Worm (Caenorhabditis elegans) whole organism, late embryonic: ENCODE results near the gene R09A8.2.

ENCODE experiments used
- Y22D7AL.16 ChIP-seq: sonication (generic microtip); optimal IDR thresholded peaks from 2 replicates; lab custom pipeline; 2016; ENCODE audit warnings: missing genetic modification characterization, missing compliant biosample characterization
- ama-1 ChIP-seq: fragments of 150-350 bp; optimal IDR thresholded peaks from 2 replicates; lab custom pipeline; 2014
- ceh-18 ChIP-seq: sonication (generic microtip); optimal IDR thresholded peaks from 2 replicates; lab custom pipeline; 2016; ENCODE audit warnings: missing genetic modification characterization, missing compliant biosample characterization
- ceh-9 ChIP-seq: sonication (generic microtip); optimal IDR thresholded peaks from 2 replicates; lab custom pipeline; 2016; ENCODE audit warnings: mild to moderate bottlenecking, missing genetic modification characterization, inconsistent platforms, missing compliant biosample characterization
- dve-1 ChIP-seq: sonication (generic microtip); optimal IDR thresholded peaks from 2 replicates; lab custom pipeline; 2017; ENCODE audit warnings: antibody characterized with exemption, mild to moderate bottlenecking, missing genetic modification characterization, missing compliant biosample characterization
- eyg-1 ChIP-seq: sonication (generic microtip); optimal IDR thresholded peaks from 2 replicates; lab custom pipeline; 2016; ENCODE audit warnings: missing genotype, missing genetic modification characterization, missing compliant biosample characterization
- hlh-13 ChIP-seq: fragments of 200-800 bp; sonication (Bioruptor generic); optimal IDR thresholded peaks from 2 replicates; lab custom pipeline; 2018; ENCODE audit warnings: mild to moderate bottlenecking, missing genetic modification characterization, missing compliant biosample characterization
- nfya-1 ChIP-seq: sonication (generic microtip); optimal IDR thresholded peaks from 2 replicates; lab custom pipeline; 2017; ENCODE audit warnings: missing genetic modification characterization, mild to moderate bottlenecking, missing compliant biosample characterization, antibody characterized with exemption, moderate library complexity
- nhr-11 ChIP-seq: fragments of 150-350 bp; optimal IDR thresholded peaks from 2 replicates; lab custom pipeline; 2014; ENCODE audit warnings: missing biosample characterization, missing genetic modification characterization
- npax-4 ChIP-seq: sonication (generic microtip); optimal IDR thresholded peaks from 2 replicates; lab custom pipeline; 2016; ENCODE audit warnings: missing genetic modification characterization, missing compliant biosample characterization
- pax-1 ChIP-seq: fragments of 150-350 bp; optimal IDR thresholded peaks from 2 replicates; lab custom pipeline; 2014; ENCODE audit warnings: missing biosample characterization, missing genetic modification characterization
- syd-9 ChIP-seq: sonication (generic microtip); optimal IDR thresholded peaks from 2 replicates; lab custom pipeline; 2016; ENCODE audit warnings: mild to moderate bottlenecking, missing genetic modification characterization, moderate library complexity, missing compliant biosample characterization

DNA sequence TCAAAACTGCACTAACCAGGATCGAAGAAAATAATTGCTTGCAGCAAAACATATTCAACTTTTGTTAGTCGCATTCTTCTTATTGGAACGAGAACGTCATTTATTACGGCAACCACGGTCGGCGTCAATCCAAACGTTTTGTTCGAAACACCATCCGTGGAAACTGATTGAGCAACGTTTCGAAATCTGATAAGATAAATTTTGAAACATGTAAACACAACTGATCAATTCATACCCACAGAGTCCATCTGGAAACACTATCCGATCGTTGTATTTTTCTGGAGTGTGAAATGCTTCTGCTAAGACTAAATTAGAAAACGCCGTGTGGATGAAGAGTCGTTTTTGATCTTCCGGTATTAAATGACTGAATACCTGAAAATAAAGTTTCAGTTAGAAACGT lies 46.5 kb downstream of the R09A8.2 start:
- no peak for TF ChIP-seq pax-1 (tag; lab: Kevin White, UChicago)
- no peak for TF ChIP-seq eyg-1 (tag; lab: Kevin White, UChicago)
- no peak for TF ChIP-seq hlh-13 (GFP tag; lab: Kevin White, UChicago)
- TF ChIP-seq ama-1 (lab: Kevin White, UChicago), result no peak
- no peak for TF ChIP-seq Y22D7AL.16 (tag; lab: Kevin White, UChicago)
- no peak for TF ChIP-seq ceh-18 (tag; lab: Kevin White, UChicago)
- no peak for TF ChIP-seq dve-1 (tag; lab: Kevin White, UChicago)
- TF ChIP-seq nhr-11, result no peak
- TF ChIP-seq nfya-1 (tag; lab: Kevin White, UChicago), result no peak
- no peak for TF ChIP-seq syd-9 (tag; lab: Kevin White, UChicago)
- no peak for TF ChIP-seq npax-4 (tag; lab: Kevin White, UChicago)
- no peak for TF ChIP-seq ceh-9 (tag; lab: Kevin White, UChicago)
